Fruit fly (Drosophila melanogaster) whole organism, adult: ENCODE data around the gene kibra.
A peak's percentile ranks its signal among the peaks of the same experiment; 100 is the strongest.

Source experiments
- CG11617 ChIP-seq: fragments of 200-800 bp; sonication (Bioruptor generic); optimal IDR thresholded peaks from 2 replicates; lab custom pipeline; 2017; ENCODE audit warnings: mild to moderate bottlenecking, missing biosample characterization, missing genetic modification reagents, missing genetic modification characterization
- CG14711 ChIP-seq: fragments of 200-800 bp; sonication (Bioruptor generic); optimal IDR thresholded peaks from 2 replicates; lab custom pipeline; 2018; ENCODE audit warnings: missing biosample characterization, mild to moderate bottlenecking, missing genetic modification characterization, moderate library complexity
- CG33017 ChIP-seq: fragments of 200-800 bp; sonication (Bioruptor generic); optimal IDR thresholded peaks from 2 replicates; lab custom pipeline; 2018; ENCODE audit warnings: missing biosample characterization, mild to moderate bottlenecking, missing genetic modification characterization, moderate library complexity
- CG5204 ChIP-seq: fragments of 200-800 bp; sonication (Bioruptor generic); optimal IDR thresholded peaks from 2 replicates; lab custom pipeline; 2016; ENCODE audit warnings: missing biosample characterization, missing genetic modification characterization
- CG7101 ChIP-seq: fragments of 200-800 bp; sonication (Bioruptor generic); optimal IDR thresholded peaks from 2 replicates; lab custom pipeline; 2018; ENCODE audit warnings: missing biosample characterization, mild to moderate bottlenecking, missing genetic modification characterization, moderate library complexity
- Clk ChIP-seq: fragments of 200-800 bp; sonication (Bioruptor generic); optimal IDR thresholded peaks from 2 replicates; lab custom pipeline; 2017; ENCODE audit warnings: missing biosample characterization, missing genetic modification characterization
- Crg-1 ChIP-seq: fragments of 200-800 bp; sonication (Bioruptor generic); optimal IDR thresholded peaks from 2 replicates; lab custom pipeline; 2016; ENCODE audit warnings: missing biosample characterization, missing genetic modification characterization
- Hr96 ChIP-seq: fragments of 200-800 bp; sonication (Bioruptor generic); optimal IDR thresholded peaks from 2 replicates; lab custom pipeline; 2016; ENCODE audit warnings: missing biosample characterization, missing genetic modification characterization
- Mnt ChIP-seq: fragments of 200-800 bp; sonication (Bioruptor generic); optimal IDR thresholded peaks from 2 replicates; lab custom pipeline; 2016; ENCODE audit warnings: missing biosample characterization, mild to moderate bottlenecking, missing genetic modification characterization
- bab1 ChIP-seq: fragments of 200-800 bp; sonication (Bioruptor generic); optimal IDR thresholded peaks from 3 replicates; lab custom pipeline; 2019; ENCODE audit warnings: missing biosample characterization, mild to moderate bottlenecking, missing genetic modification characterization, moderate library complexity
- pad ChIP-seq: fragments of 200-800 bp; sonication (Bioruptor generic); optimal IDR thresholded peaks from 3 replicates; lab custom pipeline; 2017; ENCODE audit warnings: missing biosample characterization, missing genetic modification characterization, mild to moderate bottlenecking, moderate library complexity, missing genetic modification reagents
- tj ChIP-seq: fragments of 200-800 bp; sonication (Bioruptor generic); optimal IDR thresholded peaks from 3 replicates; lab custom pipeline; 2017; ENCODE audit warnings: missing biosample characterization, mild to moderate bottlenecking, missing genetic modification characterization, moderate library complexity
- toe ChIP-seq: fragments of 200-800 bp; sonication (Bioruptor generic); optimal IDR thresholded peaks from 2 replicates; lab custom pipeline; 2016; ENCODE audit warnings: missing biosample characterization, missing genetic modification characterization

DNA sequence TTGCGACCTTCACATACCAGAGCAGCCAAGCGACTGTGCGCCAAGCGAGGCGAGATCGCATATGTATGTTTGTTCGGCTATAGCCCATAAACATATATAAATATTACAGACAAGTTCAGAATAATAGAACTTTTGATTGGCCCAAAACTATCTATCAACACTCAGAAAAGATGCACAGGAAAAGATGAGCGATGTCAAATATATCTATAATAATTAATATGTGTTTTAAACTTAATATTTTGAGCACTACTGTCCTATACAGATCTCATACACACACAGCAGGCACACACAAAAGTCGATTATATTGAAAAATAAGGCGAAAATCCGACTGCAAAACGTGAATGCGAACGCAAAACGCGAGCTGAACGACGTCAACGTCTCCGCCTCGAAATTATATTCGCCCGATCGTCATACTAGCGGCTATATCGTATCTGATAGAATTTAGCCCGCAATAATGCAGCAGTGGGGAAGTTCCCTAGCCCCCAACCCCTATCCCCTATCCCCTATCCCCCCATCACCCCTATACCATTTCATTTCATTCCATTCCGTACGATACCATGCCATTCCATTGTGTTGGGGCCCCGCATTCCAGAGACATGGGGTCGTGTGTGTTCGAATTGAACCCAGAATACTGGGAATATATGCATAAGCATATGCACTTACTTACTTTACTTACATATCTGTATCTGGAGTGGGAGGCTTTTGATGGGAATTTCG is 12.5 kb downstream of the kibra start:
- no peak for TF ChIP-seq Hr96 (GFP tag; lab: Kevin White, UChicago)
- TF ChIP-seq Clk = no peak
- peak; percentile 90 for TF ChIP-seq pad (GFP tag; lab: Kevin White, UChicago)
- no peak for TF ChIP-seq Crg-1 (GFP tag; lab: Kevin White, UChicago)
- TF ChIP-seq CG33017 (tag; lab: Kevin White, UChicago) = peak; percentile 58
- no peak for TF ChIP-seq bab1 (GFP tag; lab: Kevin White, UChicago)
- peak; percentile 44 for TF ChIP-seq tj (GFP tag; lab: Kevin White, UChicago)
- peak; percentile 9 for TF ChIP-seq CG14711
- TF ChIP-seq CG11617 (GFP tag; lab: Kevin White, UChicago) = no peak
- no peak for TF ChIP-seq toe (GFP tag; lab: Kevin White, UChicago)
- peak; percentile 31 for TF ChIP-seq CG7101 (tag; lab: Kevin White, UChicago)
- no peak for TF ChIP-seq Mnt (GFP tag; lab: Kevin White, UChicago)
- TF ChIP-seq CG5204 = no peak
